Fruit fly (Drosophila melanogaster): ENCODE measurements around the gene CG8813.
A peak's percentile ranks its signal among the peaks of the same experiment; 100 is the strongest.

CG8813 gene

DNA sequence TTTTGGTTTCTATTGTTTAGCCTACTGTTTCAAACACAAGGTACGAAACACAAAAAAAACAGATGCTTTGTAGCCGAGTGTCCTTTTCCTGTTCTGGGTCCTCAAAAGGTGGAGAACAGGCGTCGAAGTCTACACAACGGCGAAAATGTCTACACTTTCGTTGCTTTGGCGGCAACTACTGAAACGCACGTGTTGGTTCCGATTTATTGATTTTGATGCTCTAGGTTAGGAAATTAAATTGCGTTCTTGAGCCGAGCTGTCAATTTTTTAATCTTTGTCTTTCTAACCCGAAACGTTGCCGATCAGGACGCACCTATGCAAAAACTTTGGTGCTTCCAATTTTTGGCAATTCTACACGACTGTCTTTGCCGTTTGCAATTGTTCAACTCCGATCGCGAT, 4.3 kb downstream of the CG8813 start (continued):
- TF ChIP-seq Max (GFP tag; optimal IDR thresholded peaks at IDR 0.05) (peak; percentile 20), CG4404 (GFP tag; IDR thresholded peaks at IDR 0.05) (no peak), Atf6 (GFP tag; IDR thresholded peaks at IDR 0.05) (0 out of 2 replicates have a peak, but pooled peaks have one; percentile 3), sd (tag; optimal IDR thresholded peaks at IDR 0.05) (no peak)

DNA sequence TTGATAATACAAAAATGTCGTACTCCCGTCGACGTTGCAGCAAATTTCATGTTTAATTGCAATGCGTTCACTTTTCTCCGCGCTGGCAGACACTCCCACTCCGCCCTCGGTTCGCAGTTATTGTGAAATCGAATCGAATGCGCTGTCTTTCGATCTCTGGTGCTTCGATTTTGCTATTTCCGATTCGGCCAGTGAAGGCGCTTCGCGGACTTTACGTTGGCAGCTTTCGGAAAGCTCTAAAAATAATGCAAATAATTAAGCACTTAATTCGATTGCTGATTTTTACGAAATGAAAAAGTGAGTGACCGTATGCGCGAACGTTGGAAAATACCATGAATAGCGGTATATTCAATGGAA, 4.7 kb downstream of the CG8813 start, which contains the start of gene Ifrd1:
Ifrd1 (minus strand) TSS at position 305 of the 357 bp plus-strand sequence.
- no peak for TF ChIP-seq CG8290 (GFP tag; optimal IDR thresholded peaks at IDR 0.05)
- TF ChIP-seq CG8290 (tag; optimal IDR thresholded peaks at IDR 0.05): peak in 1 of 2 experiments; percentile 36
- TF ChIP-seq CG2712 (tag; optimal IDR thresholded peaks at IDR 0.05): no peak
- TF ChIP-seq Awh (GFP tag; IDR thresholded peaks at IDR 0.05): no peak
- TF ChIP-seq CG17568 (GFP tag; optimal IDR thresholded peaks at IDR 0.05): peak; percentile 11
- peak; percentile 82 for TF ChIP-seq MESR4 (GFP tag; optimal IDR thresholded peaks at IDR 0.05)
- 0 out of 2 replicates have a peak, but pooled peaks have one; percentile 13 for TF ChIP-seq rib (GFP tag; IDR thresholded peaks at IDR 0.05)
- peak; percentile 4 for TF ChIP-seq CG4617 (GFP tag; optimal IDR thresholded peaks at IDR 0.05; ENCODE audit: borderline replicate concordance)
- TF ChIP-seq chm (GFP tag; IDR thresholded peaks at IDR 0.05): peak; percentile 62; the same call in 1 of the 2 replicates
- peak; percentile 100 for TF ChIP-seq CG7745 (tag; optimal IDR thresholded peaks at IDR 0.05)
- TF ChIP-seq ci (GFP tag; IDR thresholded peaks at IDR 0.05): peak; percentile 5; the same call in 1 of the 3 replicates
- 0 out of 3 replicates have a peak, but pooled peaks have one; percentile 9 for TF ChIP-seq CG2199 (GFP tag; IDR thresholded peaks at IDR 0.05)
- TF ChIP-seq Deaf1 (tag; optimal IDR thresholded peaks at IDR 0.05): peak; percentile 5
- peak; percentile 29 for TF ChIP-seq exex (tag; optimal IDR thresholded peaks at IDR 0.05)
- no peak for TF ChIP-seq fd96Cb (tag; optimal IDR thresholded peaks at IDR 0.05)
- peak; percentile 38; the same call in 2 of the 4 replicates for TF ChIP-seq chinmo (GFP tag; IDR thresholded peaks at IDR 0.05; ENCODE audit: partially characterized antibody)

DNA sequence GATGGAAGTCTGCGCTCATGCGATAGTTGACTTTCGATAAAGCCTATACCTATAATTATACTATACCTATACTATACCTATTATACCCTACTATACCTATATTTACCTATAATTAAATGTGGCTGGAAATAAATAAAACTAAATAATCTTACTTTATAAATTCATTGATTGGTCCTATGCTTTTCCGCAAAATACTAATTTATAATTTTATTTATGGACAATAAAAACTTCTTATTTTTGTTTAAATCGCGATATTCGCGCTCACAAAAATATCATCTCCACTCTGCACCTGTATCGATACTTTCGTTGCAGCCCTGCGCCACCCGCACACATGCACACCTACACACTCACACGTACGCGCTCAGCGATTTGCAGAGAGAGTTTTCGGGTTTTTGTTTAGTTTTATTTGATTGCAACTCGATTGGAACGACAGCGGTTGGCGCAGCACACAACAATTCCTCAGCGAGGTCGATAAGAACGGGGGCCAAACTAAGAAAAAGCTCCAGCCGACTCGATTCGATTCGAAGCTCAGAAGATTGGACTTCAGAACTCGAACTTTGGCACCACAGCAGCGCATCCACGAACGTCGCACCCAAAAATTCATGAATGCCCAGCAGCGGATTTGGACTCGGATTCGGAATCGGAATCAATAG, 5.2 kb downstream of the CG8813 start, which contains the start of gene CG8814:
CG8814 (plus strand) TSS at position 349 of the 653 bp plus-strand sequence.
- TF ChIP-seq slou (GFP tag; optimal IDR thresholded peaks at IDR 0.05): peak; percentile 68
- TF ChIP-seq CG13775 (GFP tag; optimal IDR thresholded peaks at IDR 0.05): peak; percentile 82
- peak; percentile 0 for TF ChIP-seq CG9876 (GFP tag; optimal IDR thresholded peaks at IDR 0.05)
- peak; percentile 29 for TF ChIP-seq CG13894 (tag; optimal IDR thresholded peaks at IDR 0.05)
- TF ChIP-seq slbo (GFP tag; IDR thresholded peaks at IDR 0.05): peak; percentile 85
- TF ChIP-seq fd96Cb (tag; optimal IDR thresholded peaks at IDR 0.05): peak; percentile 25
- TF ChIP-seq CG4282 (GFP tag; optimal IDR thresholded peaks at IDR 0.05): no peak
- TF ChIP-seq her (GFP tag; optimal IDR thresholded peaks at IDR 0.05): peak; percentile 21
- TF ChIP-seq CG10462 (GFP tag; optimal IDR thresholded peaks at IDR 0.05): peak; percentile 65
- no peak for TF ChIP-seq bigmax (GFP tag; optimal IDR thresholded peaks at IDR 0.05)
- TF ChIP-seq CG17829 (tag; optimal IDR thresholded peaks at IDR 0.05): peak; percentile 69
- peak; percentile 48 for TF ChIP-seq HHEX (GFP tag; optimal IDR thresholded peaks at IDR 0.05)
- peak; percentile 80 for TF ChIP-seq Sry-δ (GFP tag; optimal IDR thresholded peaks at IDR 0.05)
- no peak for TF ChIP-seq Taf1 (GFP tag; IDR thresholded peaks at IDR 0.05)
- TF ChIP-seq CG13624 (GFP tag; optimal IDR thresholded peaks at IDR 0.05): no peak
- peak; percentile 62; the same call in 1 of the 3 replicates for TF ChIP-seq so (GFP tag; IDR thresholded peaks at IDR 0.05)
- peak; percentile 81 for TF ChIP-seq gem (tag; optimal IDR thresholded peaks at IDR 0.05)
- TF ChIP-seq unc-4 (GFP tag; IDR thresholded peaks at IDR 0.05; ENCODE audit: partially characterized antibody): peak; percentile 81
- no peak; the same call in 1 of the 2 replicates for TF ChIP-seq CG7372 (GFP tag; IDR thresholded peaks at IDR 0.05)
- TF ChIP-seq CG1832 (GFP tag; optimal IDR thresholded peaks at IDR 0.05): no peak
- TF ChIP-seq B-H2 (GFP tag; optimal IDR thresholded peaks at IDR 0.05): no peak
- peak; percentile 54 for TF ChIP-seq CG10654 (GFP tag; optimal IDR thresholded peaks at IDR 0.05)
- peak; percentile 53 for TF ChIP-seq CG15269 (tag; optimal IDR thresholded peaks at IDR 0.05)
- TF ChIP-seq az2 (GFP tag; optimal IDR thresholded peaks at IDR 0.05): peak; percentile 63
- peak; percentile 77; the same call in 3 of the 4 replicates for TF ChIP-seq Gug (GFP tag; IDR thresholded peaks at IDR 0.05)
- peak; percentile 75 for TF ChIP-seq D19A (tag; optimal IDR thresholded peaks at IDR 0.05)
- TF ChIP-seq CG12942 (GFP tag; optimal IDR thresholded peaks at IDR 0.05): peak; percentile 65
- no peak for TF ChIP-seq NK7.1 (GFP tag; optimal IDR thresholded peaks at IDR 0.05)
- TF ChIP-seq pho (GFP tag; optimal IDR thresholded peaks at IDR 0.05): peak; percentile 57
